Worm (Caenorhabditis elegans): ENCODE results near the gene C28H8.2.

The C28H8.2 gene

DNA sequence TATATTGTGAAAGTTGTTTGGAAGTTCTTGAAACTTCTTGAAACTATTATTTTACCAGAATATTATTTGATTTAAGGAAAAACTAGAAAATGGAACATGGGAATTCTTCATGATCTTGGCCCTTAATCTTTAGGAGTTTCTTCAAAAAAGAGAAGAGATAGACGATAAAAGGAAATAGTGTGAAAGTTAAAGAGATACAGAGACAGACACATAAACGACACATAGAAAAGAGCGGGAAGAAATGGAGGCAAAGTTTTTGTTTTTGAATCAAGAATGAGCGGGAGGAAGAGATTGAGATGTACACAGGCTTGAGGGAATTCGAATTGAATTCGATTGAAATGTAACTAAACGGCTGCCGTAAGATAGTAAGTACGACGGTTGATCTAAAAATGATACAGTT, 22.7 kb upstream of the C28H8.2 start:
- TF ChIP-seq lsy-2 (tag; optimal IDR thresholded peaks at IDR 0.05), result peak in 1 of 2 experiments; percentile 27
- peak; percentile 28 for TF ChIP-seq snu-23 (GFP tag; optimal IDR thresholded peaks at IDR 0.05)
- no peak for TF ChIP-seq nhr-77 (tag; optimal IDR thresholded peaks at IDR 0.05)
- TF ChIP-seq unc-30 (tag; optimal IDR thresholded peaks at IDR 0.05), result no peak
- no peak for TF ChIP-seq nhr-47 (tag; optimal IDR thresholded peaks at IDR 0.05)
- no peak for TF ChIP-seq elt-3 (tag; optimal IDR thresholded peaks at IDR 0.05)
- TF ChIP-seq nhr-71 (tag; optimal IDR thresholded peaks at IDR 0.05), result peak; percentile 22
- TF ChIP-seq tlp-1 (tag; optimal IDR thresholded peaks at IDR 0.05), result no peak
- TF ChIP-seq blmp-1 (tag; optimal IDR thresholded peaks at IDR 0.05), result peak; percentile 8
- peak; percentile 19 to 50 (median 22) for TF ChIP-seq dpl-1 (GFP tag; optimal IDR thresholded peaks at IDR 0.05)
- TF ChIP-seq fos-1 (tag; optimal IDR thresholded peaks at IDR 0.05), result no peak
- TF ChIP-seq lin-14 (GFP tag; optimal IDR thresholded peaks at IDR 0.05), result peak; percentile 60
- TF ChIP-seq efl-1 (optimal IDR thresholded peaks at IDR 0.05), result peak; percentile 4 to 12
- peak in 1 of 2 experiments; percentile 11 for TF ChIP-seq efl-1 (GFP tag; optimal IDR thresholded peaks at IDR 0.05 in 1 of 2)
- TF ChIP-seq isw-1 (GFP tag; IDR thresholded peaks at IDR 0.05), result no peak

ce11 chrIII:5898631-5899030, 21.5 kb upstream of the C28H8.2 start:
- TF ChIP-seq F16B12.6 (tag; optimal IDR thresholded peaks at IDR 0.05) (no peak), zip-4 (GFP tag; optimal IDR thresholded peaks at IDR 0.05) (no peak), fkh-4 (tag; optimal IDR thresholded peaks at IDR 0.05; ENCODE audit: borderline replicate concordance) (no peak), efl-1 (optimal IDR thresholded peaks at IDR 0.05) (peak in 1 of 2 experiments; percentile 2), efl-1 (GFP tag; optimal IDR thresholded peaks at IDR 0.05 in 1 of 2) (no peak), ceh-82 (tag; optimal IDR thresholded peaks at IDR 0.05) (no peak), xbp-1 (tag; optimal IDR thresholded peaks at IDR 0.05) (no peak), fkh-8 (tag; optimal IDR thresholded peaks at IDR 0.05) (no peak), lin-39 (tag; optimal IDR thresholded peaks at IDR 0.05) (no peak), pag-3 (tag; optimal IDR thresholded peaks at IDR 0.05; ENCODE audit: borderline replicate concordance, insufficient read depth) (no peak), egl-27 (tag; optimal IDR thresholded peaks at IDR 0.05) (no peak), snu-23 (GFP tag; optimal IDR thresholded peaks at IDR 0.05) (peak; percentile 18), egl-13 (tag; optimal IDR thresholded peaks at IDR 0.05) (no peak), nhr-12 (tag; optimal IDR thresholded peaks at IDR 0.05) (no peak), unc-62 (GFP tag; optimal IDR thresholded peaks at IDR 0.05) (no peak), mab-9 (GFP tag; IDR thresholded peaks at IDR 0.05) (no peak), jun-1 (tag; optimal IDR thresholded peaks at IDR 0.05) (no peak), ceh-88 (GFP tag; IDR thresholded peaks at IDR 0.05) (no peak), nhr-76 (tag; optimal IDR thresholded peaks at IDR 0.05) (no peak), unc-98 (GFP tag; IDR thresholded peaks at IDR 0.05) (no peak), nhr-20 (tag; optimal IDR thresholded peaks at IDR 0.05) (no peak), lsy-2 (tag; optimal IDR thresholded peaks at IDR 0.05) (peak in 1 of 2 experiments; percentile 7), aly-2 (tag; optimal IDR thresholded peaks at IDR 0.05) (no peak), alr-1 (tag; optimal IDR thresholded peaks at IDR 0.05; ENCODE audit: borderline replicate concordance) (no peak), sup-37 (GFP tag; optimal IDR thresholded peaks at IDR 0.05) (no peak), unc-130 (tag; optimal IDR thresholded peaks at IDR 0.05) (peak; percentile 27), nhr-77 (tag; optimal IDR thresholded peaks at IDR 0.05) (no peak), Y116A8C.19 (tag; optimal IDR thresholded peaks at IDR 0.05; ENCODE audit: borderline replicate concordance) (no peak), nhr-11 (tag; optimal IDR thresholded peaks at IDR 0.05) (no peak), rnt-1 (tag; optimal IDR thresholded peaks at IDR 0.05) (peak; percentile 37), nhr-28 (tag; optimal IDR thresholded peaks at IDR 0.05) (no peak), skn-1 (tag; optimal IDR thresholded peaks at IDR 0.05) (no peak), lin-14 (GFP tag; optimal IDR thresholded peaks at IDR 0.05) (peak; percentile 74), nhr-71 (tag; optimal IDR thresholded peaks at IDR 0.05) (peak; percentile 30), ceh-63 (GFP tag; optimal IDR thresholded peaks at IDR 0.05) (no peak), unc-86 (tag; optimal IDR thresholded peaks at IDR 0.05) (no peak), lin-35 (GFP tag; optimal IDR thresholded peaks at IDR 0.05) (no peak), dpl-1 (GFP tag; optimal IDR thresholded peaks at IDR 0.05) (no peak), sox-4 (tag; optimal IDR thresholded peaks at IDR 0.05) (no peak), blmp-1 (tag; optimal IDR thresholded peaks at IDR 0.05) (peak; percentile 64), nhr-47 (tag; optimal IDR thresholded peaks at IDR 0.05) (no peak)
